Worm (Caenorhabditis elegans) whole organism, mixed stage, embryonic: Measurements from ENCODE around the gene pct-1.

Experiments
- mls-2 ChIP-seq: sonication (generic microtip); optimal IDR thresholded peaks from 2 replicates; lab custom pipeline; 2016; ENCODE audit warnings: mild to moderate bottlenecking, missing genetic modification characterization, moderate library complexity, missing compliant biosample characterization
- nhr-12 ChIP-seq: fragments of 150-350 bp; optimal IDR thresholded peaks from 2 replicates; lab custom pipeline; 2014; ENCODE audit warnings: missing biosample characterization, missing genetic modification characterization
- snpc-4 ChIP-seq: fragments of 150-350 bp; optimal IDR thresholded peaks from 2 replicates; lab custom pipeline; 2014; ENCODE audit warnings: missing biosample characterization, missing genetic modification characterization
- unc-120 ChIP-seq: sonication (generic microtip); optimal IDR thresholded peaks from 2 replicates; lab custom pipeline; 2017; ENCODE audit warnings: missing genetic modification characterization, missing compliant biosample characterization; ENCODE audit not compliant: poor library complexity, severe bottlenecking

ce11 chrIV:8181404-8181803 lies 5.1 kb downstream of the pct-1 start:
- TF ChIP-seq snpc-4 (tag; lab: Kevin White, UChicago) (no peak), nhr-12 (tag; lab: Kevin White, UChicago) (no peak), unc-120 (no peak), mls-2 (no peak)
